Fruit fly (Drosophila melanogaster) whole organism, prepupa: ENCODE results near the gene Slob.

ENCODE experiments used
- CG1621 ChIP-seq: fragments of 200-800 bp; sonication (Bioruptor generic); optimal IDR thresholded peaks from 3 replicates; lab custom pipeline; 2018; ENCODE audit warnings: missing biosample characterization, mild to moderate bottlenecking, missing genetic modification characterization
- Hr39 ChIP-seq: fragments of 200-800 bp; sonication (Bioruptor generic); optimal IDR thresholded peaks from 2 replicates; lab custom pipeline; 2016; ENCODE audit warnings: missing biosample characterization, missing genetic modification characterization
- Hr4 ChIP-seq: fragments of 200-800 bp; sonication (Bioruptor generic); optimal IDR thresholded peaks from 3 replicates; lab custom pipeline; 2016; ENCODE audit warnings: missing biosample characterization, missing genetic modification characterization
- OdsH ChIP-seq: fragments of 200-800 bp; sonication (Bioruptor generic); optimal IDR thresholded peaks from 3 replicates; lab custom pipeline; 2016; ENCODE audit warnings: missing biosample characterization, missing genetic modification characterization
- esn ChIP-seq: fragments of 200-800 bp; sonication (Bioruptor generic); optimal IDR thresholded peaks from 2 replicates; lab custom pipeline; 2016; ENCODE audit warnings: missing biosample characterization, mild to moderate bottlenecking, missing genetic modification characterization, moderate library complexity
- pdm3 ChIP-seq: fragments of 200-800 bp; sonication (Bioruptor generic); optimal IDR thresholded peaks from 3 replicates; lab custom pipeline; 2016; ENCODE audit warnings: missing biosample characterization, missing genetic modification characterization

DNA sequence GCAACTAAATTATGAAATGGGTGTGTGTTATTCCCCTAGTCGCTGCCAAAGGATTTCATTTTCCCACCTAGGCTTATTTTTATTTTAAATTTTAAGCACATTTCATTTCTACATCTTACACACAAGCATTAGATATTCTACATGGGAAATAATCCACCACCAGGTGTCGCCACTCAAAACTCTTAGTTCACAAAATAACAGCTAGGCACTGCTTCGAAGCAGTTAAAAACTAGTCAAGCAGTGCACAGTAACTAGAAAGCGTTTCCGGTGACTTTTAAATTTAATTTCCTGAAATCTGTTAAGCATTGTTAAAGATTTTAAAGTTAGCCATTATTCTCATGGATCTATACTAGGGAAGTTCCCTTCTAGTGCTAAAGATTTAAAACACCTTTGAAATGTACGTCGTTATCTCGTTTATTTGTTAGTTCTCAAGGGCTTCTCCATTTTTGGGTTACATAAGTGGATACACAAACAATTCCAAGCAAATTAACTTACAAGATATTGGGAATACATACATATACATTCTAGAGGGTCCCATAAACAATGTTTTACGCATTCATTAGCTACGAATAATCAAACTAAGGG is 33.2 kb downstream of the Slob start:
- peak; percentile 73 for TF ChIP-seq OdsH (GFP tag; lab: Kevin White, UChicago)
- TF ChIP-seq Hr4 (GFP tag; lab: Kevin White, UChicago), result peak; percentile 40
- TF ChIP-seq Hr39 (GFP tag; lab: Kevin White, UChicago), result peak; percentile 53
- no peak for TF ChIP-seq CG1621 (tag; lab: Kevin White, UChicago)
- TF ChIP-seq pdm3 (GFP tag; lab: Kevin White, UChicago), result peak; percentile 71
- no peak for TF ChIP-seq esn
